Fruit fly (Drosophila melanogaster): ENCODE measurements around the gene CG11841.

The CG11841 gene

dm6 chr3R:29083459-29084457 is 32.9 kb downstream of the CG11841 start (continued):
- TF ChIP-seq acj6 (GFP tag; optimal IDR thresholded peaks at IDR 0.05) (peak; percentile 46), Sox15 (GFP tag; optimal IDR thresholded peaks at IDR 0.05) (no peak), OdsH (GFP tag; optimal IDR thresholded peaks at IDR 0.05) (peak; percentile 40), Ets21C (GFP tag; optimal IDR thresholded peaks at IDR 0.05) (no peak), Smox (GFP tag; optimal IDR thresholded peaks at IDR 0.05) (peak; percentile 50), CG32006 (GFP tag; optimal IDR thresholded peaks at IDR 0.05) (peak; percentile 30), fkh (GFP tag; optimal IDR thresholded peaks at IDR 0.05) (peak; percentile 88), Eip93F (GFP tag; optimal IDR thresholded peaks at IDR 0.05) (no peak), Eip75B (GFP tag; optimal IDR thresholded peaks at IDR 0.05) (peak; percentile 3), dac (GFP tag; optimal IDR thresholded peaks at IDR 0.05) (no peak), CG11902 (GFP tag; optimal IDR thresholded peaks at IDR 0.05) (no peak)

- TF ChIP-seq ss (GFP tag; optimal IDR thresholded peaks at IDR 0.05) = peak in 1 of 2 experiments; percentile 63
- TF ChIP-seq CG10669 (GFP tag; optimal IDR thresholded peaks at IDR 0.05) = no peak
- TF ChIP-seq OdsH (GFP tag; optimal IDR thresholded peaks at IDR 0.05) = no peak
- TF ChIP-seq fkh (GFP tag; optimal IDR thresholded peaks at IDR 0.05) = peak; percentile 49
- TF ChIP-seq CG16779 (tag; optimal IDR thresholded peaks at IDR 0.05) = no peak
Observed at dm6 chr3R:29086896-29087295, 36.0 kb downstream of the CG11841 start.

- TF ChIP-seq Eip78C (GFP tag) (peak; percentile 35), Hr38 (GFP tag; optimal IDR thresholded peaks at IDR 0.05) (no peak), CG15336 (GFP tag; IDR thresholded peaks at IDR 0.05) (no peak), net (GFP tag; optimal IDR thresholded peaks at IDR 0.05) (no peak)
Observed at dm6 chr3R:29087302-29087782, 36.5 kb downstream of the CG11841 start.

dm6 chr3R:29087926-29088487 is 37.2 kb downstream of the CG11841 start:
- TF ChIP-seq CG9139 (GFP tag; optimal IDR thresholded peaks at IDR 0.05) (peak; percentile 19), CG8632 (GFP tag; optimal IDR thresholded peaks at IDR 0.05) (no peak), CG3919 (GFP tag; optimal IDR thresholded peaks at IDR 0.05) (peak; percentile 38), Eip78C (GFP tag) (peak; percentile 56), Lpt (GFP tag; optimal IDR thresholded peaks at IDR 0.05) (peak; percentile 46), CG6808 (GFP tag; optimal IDR thresholded peaks at IDR 0.05) (peak; percentile 47), CG6854 (GFP tag; optimal IDR thresholded peaks at IDR 0.05) (peak; percentile 22), CG6163 (GFP tag; IDR thresholded peaks at IDR 0.05) (peak; percentile 77), dsx (GFP tag; optimal IDR thresholded peaks at IDR 0.05; ENCODE audit: poor library complexity, severe bottlenecking) (no peak), CG16779 (tag; optimal IDR thresholded peaks at IDR 0.05) (peak; percentile 10), ss (GFP tag; optimal IDR thresholded peaks at IDR 0.05) (peak; percentile 16 to 63), eg (GFP tag; IDR thresholded peaks at IDR 0.05) (peak; percentile 39; the same call in 1 of the 3 replicates), CG1621 (tag; optimal IDR thresholded peaks at IDR 0.05) (peak; percentile 15), svp (GFP tag) (peak; percentile 65), fd85E (GFP tag; optimal IDR thresholded peaks at IDR 0.05) (peak; percentile 8), Hr4 (GFP tag; optimal IDR thresholded peaks at IDR 0.05) (no peak), CG31627 (GFP tag; optimal IDR thresholded peaks at IDR 0.05) (no peak)

Measured in whole organism, prepupa.